Fruit fly (Drosophila melanogaster): ENCODE results near the gene CG43083.

CG43083 gene

DNA sequence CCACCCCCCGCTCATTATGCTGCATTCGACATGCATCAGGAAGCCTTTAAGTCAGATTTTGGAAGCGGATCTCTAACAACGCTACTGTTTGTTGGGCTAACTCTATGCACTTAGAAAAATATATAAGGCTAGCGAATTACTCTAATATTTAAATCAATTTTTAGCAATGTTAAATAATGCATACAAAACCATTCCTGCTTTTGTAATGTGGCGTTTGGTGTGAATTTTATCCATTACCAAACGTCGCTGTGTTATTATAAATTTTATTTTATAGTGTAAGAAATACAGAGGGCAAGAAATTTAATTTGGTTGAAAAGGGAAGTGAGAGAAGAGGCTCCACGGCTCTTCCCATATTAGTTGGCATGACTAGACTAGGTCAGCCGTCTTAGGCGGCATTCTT, 24.4 kb downstream of the CG43083 start:
- TF ChIP-seq h (optimal IDR thresholded peaks at IDR 0.05) (no peak), Myc (optimal IDR thresholded peaks at IDR 0.05) (no peak), Sin3A (optimal IDR thresholded peaks at IDR 0.05) (no peak)

- TF ChIP-seq Sin3A (optimal IDR thresholded peaks at IDR 0.05) (no peak), psq (optimal IDR thresholded peaks at IDR 0.05) (no peak), h (optimal IDR thresholded peaks at IDR 0.05) (no peak), Myc (optimal IDR thresholded peaks at IDR 0.05) (no peak), insv (optimal IDR thresholded peaks at IDR 0.05) (no peak), ttk (optimal IDR thresholded peaks at IDR 0.05) (no peak)
These were observed 26.7 kb downstream of the CG43083 start for dm6 chr3L:15675111-15675510.

dm6 chr3L:15677662-15678061, 29.3 kb downstream of the CG43083 start:
- no peak for TF ChIP-seq ttk (optimal IDR thresholded peaks at IDR 0.05)
- no peak for TF ChIP-seq psq (optimal IDR thresholded peaks at IDR 0.05)
- TF ChIP-seq h (optimal IDR thresholded peaks at IDR 0.05): no peak
- no peak for TF ChIP-seq Myc (optimal IDR thresholded peaks at IDR 0.05)
- TF ChIP-seq Sin3A (optimal IDR thresholded peaks at IDR 0.05): no peak
- no peak for TF ChIP-seq insv (optimal IDR thresholded peaks at IDR 0.05)

- TF ChIP-seq Myc (optimal IDR thresholded peaks at IDR 0.05): no peak
- TF ChIP-seq insv (optimal IDR thresholded peaks at IDR 0.05): no peak
- no peak for TF ChIP-seq Sin3A (optimal IDR thresholded peaks at IDR 0.05)
- TF ChIP-seq ttk (optimal IDR thresholded peaks at IDR 0.05): no peak
- TF ChIP-seq psq (optimal IDR thresholded peaks at IDR 0.05): no peak
- no peak for TF ChIP-seq h (optimal IDR thresholded peaks at IDR 0.05)
These were observed 29.9 kb downstream of the CG43083 start for dm6 chr3L:15678284-15678683.

DNA sequence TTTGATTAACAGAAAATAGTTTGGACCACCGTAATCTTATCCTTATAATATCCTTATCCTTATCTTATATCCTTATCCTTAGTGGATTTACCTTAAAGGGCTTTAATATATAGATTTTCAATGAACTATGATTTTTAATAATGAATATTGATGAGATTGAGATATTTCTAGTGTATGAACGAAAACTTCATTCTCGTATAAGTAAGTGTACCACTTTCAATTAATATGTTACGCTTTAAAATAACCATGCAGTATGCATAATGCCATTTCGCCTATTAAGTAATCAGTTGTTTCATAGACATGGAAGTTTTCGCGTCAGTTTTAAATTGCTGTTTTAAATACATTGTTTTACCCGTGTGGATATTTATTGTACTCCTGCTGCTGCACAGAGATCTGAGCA, 31.0 kb downstream of the CG43083 start, which contains the start of gene CG7304:
Gene CG7304, plus strand, starts transcription at position 301 of the 400 bp plus-strand sequence.
- TF ChIP-seq insv (optimal IDR thresholded peaks at IDR 0.05): no peak
- no peak for TF ChIP-seq h (optimal IDR thresholded peaks at IDR 0.05)
- TF ChIP-seq ttk (optimal IDR thresholded peaks at IDR 0.05): no peak
- TF ChIP-seq psq (optimal IDR thresholded peaks at IDR 0.05): no peak
- no peak for TF ChIP-seq Sin3A (optimal IDR thresholded peaks at IDR 0.05)
- no peak for TF ChIP-seq Myc (optimal IDR thresholded peaks at IDR 0.05)

dm6 chr3L:15683345-15683922, 35.1 kb downstream of the CG43083 start, which contains the start of the genes CG7579 and Pgant8:
CG7579 (minus strand) TSS chr3L:15683445.
Pgant8 (plus strand) TSS chr3L:15683872.
- TF ChIP-seq Sin3A (optimal IDR thresholded peaks at IDR 0.05) (no peak), insv (optimal IDR thresholded peaks at IDR 0.05) (no peak), ttk (optimal IDR thresholded peaks at IDR 0.05) (no peak), psq (optimal IDR thresholded peaks at IDR 0.05) (no peak), h (optimal IDR thresholded peaks at IDR 0.05) (no peak), Myc (optimal IDR thresholded peaks at IDR 0.05) (no peak)

DNA sequence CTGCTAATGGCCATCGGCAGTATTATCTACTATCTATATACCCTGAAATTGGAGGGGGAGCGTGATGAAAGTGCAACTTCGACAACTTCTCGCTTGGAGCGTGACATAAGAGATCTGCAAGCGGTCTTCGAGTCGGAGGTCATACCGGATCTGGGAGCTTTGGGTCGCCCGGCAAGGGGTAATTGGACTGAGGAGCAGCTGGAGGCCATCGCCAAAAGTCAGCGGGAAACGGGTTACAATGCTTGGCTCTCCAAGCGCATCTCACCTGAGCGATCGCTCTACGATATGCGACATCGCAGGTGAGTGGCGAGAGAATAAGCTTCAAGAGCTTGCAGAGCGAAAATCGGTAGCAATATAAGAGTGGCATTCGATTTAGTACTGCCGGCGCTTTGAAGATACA, 35.6 kb downstream of the CG43083 start:
- TF ChIP-seq insv (optimal IDR thresholded peaks at IDR 0.05) (no peak), ttk (optimal IDR thresholded peaks at IDR 0.05) (no peak), psq (optimal IDR thresholded peaks at IDR 0.05) (no peak), Myc (optimal IDR thresholded peaks at IDR 0.05) (no peak), h (optimal IDR thresholded peaks at IDR 0.05) (no peak), Sin3A (optimal IDR thresholded peaks at IDR 0.05) (no peak)

dm6 chr3L:15687802-15688201, 39.4 kb downstream of the CG43083 start, which contains the start of gene CG34452:
CG34452 (minus strand) TSS chr3L:15687902.
- no peak for TF ChIP-seq Sin3A (optimal IDR thresholded peaks at IDR 0.05)
- no peak for TF ChIP-seq ttk (optimal IDR thresholded peaks at IDR 0.05)

dm6 chr3L:15689518-15689917, 41.1 kb downstream of the CG43083 start:
- no peak for TF ChIP-seq Myc (optimal IDR thresholded peaks at IDR 0.05)
- TF ChIP-seq insv (optimal IDR thresholded peaks at IDR 0.05): no peak
- TF ChIP-seq Sin3A (optimal IDR thresholded peaks at IDR 0.05): no peak
- no peak for TF ChIP-seq h (optimal IDR thresholded peaks at IDR 0.05)
- TF ChIP-seq psq (optimal IDR thresholded peaks at IDR 0.05): no peak
- TF ChIP-seq ttk (optimal IDR thresholded peaks at IDR 0.05): no peak

DNA sequence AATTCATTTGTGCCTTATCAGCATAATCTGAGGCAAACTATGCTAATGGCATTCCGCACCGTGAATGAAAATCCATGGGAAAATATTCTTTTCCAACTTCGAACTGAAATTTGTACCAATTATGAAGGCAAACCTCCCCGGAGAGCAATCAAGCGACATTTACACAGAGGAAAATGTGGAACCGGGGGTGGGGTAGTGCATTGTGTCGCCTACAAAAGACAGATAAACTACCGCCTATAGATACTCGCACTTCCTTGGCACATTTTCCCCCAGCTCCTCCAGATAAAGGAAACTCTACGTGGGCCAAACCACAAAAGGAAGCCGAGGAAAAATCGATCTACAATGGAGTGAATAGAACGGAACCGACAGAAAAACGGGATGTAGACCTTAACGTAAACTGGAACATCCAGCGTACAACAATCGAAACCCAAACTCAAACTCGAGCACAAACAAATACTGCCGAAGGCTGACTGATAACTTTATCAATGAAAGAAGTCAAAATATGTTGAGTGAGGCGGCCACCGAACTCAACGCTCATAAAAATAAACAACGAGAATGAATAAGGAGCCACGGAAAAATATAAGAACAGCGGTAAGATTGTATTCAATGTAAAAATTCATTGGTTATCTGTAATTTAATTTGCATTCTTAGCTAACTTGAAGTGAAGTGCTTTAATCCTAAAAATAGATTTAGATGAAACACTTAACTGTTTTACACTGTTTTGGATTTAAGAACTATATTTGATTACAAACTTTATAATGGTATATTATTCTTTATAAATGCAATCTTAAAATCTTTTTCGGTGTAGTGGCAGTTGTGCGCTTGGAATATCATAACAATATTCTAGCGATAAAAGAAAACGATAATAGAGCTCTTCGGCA, 42.6 kb downstream of the CG43083 start:
- TF ChIP-seq Sin3A (optimal IDR thresholded peaks at IDR 0.05) (no peak), Myc (optimal IDR thresholded peaks at IDR 0.05) (no peak), insv (optimal IDR thresholded peaks at IDR 0.05) (no peak), h (optimal IDR thresholded peaks at IDR 0.05) (no peak), ttk (optimal IDR thresholded peaks at IDR 0.05) (no peak), psq (optimal IDR thresholded peaks at IDR 0.05) (no peak)

DNA sequence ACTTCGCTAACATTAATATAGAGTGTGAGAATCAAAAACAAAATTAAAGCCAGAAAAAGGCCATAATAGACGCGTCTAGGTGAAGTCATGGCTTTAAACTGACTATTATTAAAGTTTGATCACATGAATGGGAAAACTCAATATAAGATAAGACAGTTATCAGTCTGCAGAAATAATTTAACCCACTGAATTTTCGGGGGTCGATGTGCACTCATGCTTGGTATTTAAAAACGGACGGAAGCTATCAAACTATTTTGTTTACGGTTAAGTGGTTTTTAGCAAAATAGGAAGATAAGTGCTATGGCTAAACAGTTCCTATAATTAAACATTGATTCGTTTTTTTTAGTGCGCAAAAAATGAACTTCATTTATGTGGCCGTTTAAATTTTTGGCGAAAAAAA, 43.6 kb downstream of the CG43083 start, which contains the start of gene CG34451:
Gene CG34451, minus strand, starts transcription at position 101 of the 400 bp plus-strand sequence.
- TF ChIP-seq ttk (optimal IDR thresholded peaks at IDR 0.05): no peak
- TF ChIP-seq Sin3A (optimal IDR thresholded peaks at IDR 0.05): no peak
- TF ChIP-seq Myc (optimal IDR thresholded peaks at IDR 0.05): no peak
- TF ChIP-seq psq (optimal IDR thresholded peaks at IDR 0.05): no peak
- no peak for TF ChIP-seq h (optimal IDR thresholded peaks at IDR 0.05)
- no peak for TF ChIP-seq insv (optimal IDR thresholded peaks at IDR 0.05)

DNA sequence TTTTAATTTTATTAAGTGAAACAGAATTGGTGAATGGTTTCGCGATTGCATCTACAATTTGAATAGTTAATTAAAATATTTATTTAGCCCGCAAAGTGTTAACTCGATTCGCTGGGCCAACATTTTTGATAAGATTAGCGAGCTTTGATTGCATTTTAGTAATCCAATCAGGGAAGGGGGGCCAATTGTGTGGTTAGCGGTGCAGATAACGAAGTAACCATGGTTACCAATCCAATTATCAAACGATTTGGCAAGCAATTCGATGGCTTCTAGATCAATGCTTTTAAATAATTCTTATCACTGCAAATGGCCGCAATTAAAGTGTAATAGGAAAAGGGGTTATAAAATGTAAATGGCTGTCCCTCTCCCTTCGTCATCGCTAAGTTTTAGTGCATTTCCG, 44.0 kb downstream of the CG43083 start:
- no peak for TF ChIP-seq Myc (optimal IDR thresholded peaks at IDR 0.05)
- no peak for TF ChIP-seq psq (optimal IDR thresholded peaks at IDR 0.05)
- TF ChIP-seq h (optimal IDR thresholded peaks at IDR 0.05): no peak
- TF ChIP-seq insv (optimal IDR thresholded peaks at IDR 0.05): no peak
- no peak for TF ChIP-seq Sin3A (optimal IDR thresholded peaks at IDR 0.05)
- no peak for TF ChIP-seq ttk (optimal IDR thresholded peaks at IDR 0.05)

Measured in Kc167 (cell line).